Worm (Caenorhabditis elegans) whole organism, late embryonic: ENCODE measurements around the gene ZC239.21.

Source experiments
- C08G9.2 ChIP-seq: sonication (generic microtip); optimal IDR thresholded peaks from 2 replicates; lab custom pipeline; 2016; ENCODE audit warnings: mild to moderate bottlenecking, missing genetic modification characterization, moderate library complexity, missing compliant biosample characterization
- K09A11.1 ChIP-seq: sonication (generic microtip); optimal IDR thresholded peaks from 2 replicates; lab custom pipeline; 2017; ENCODE audit warnings: antibody characterized with exemption, mild to moderate bottlenecking, missing genetic modification characterization, missing compliant biosample characterization; ENCODE audit not compliant: insufficient read depth
- T23F11.4 ChIP-seq: fragments of 200-800 bp; sonication (Bioruptor generic); optimal IDR thresholded peaks from 2 replicates; lab custom pipeline; 2018; ENCODE audit warnings: mild to moderate bottlenecking, missing genetic modification characterization, missing compliant biosample characterization
- ama-1 ChIP-seq: fragments of 150-350 bp; optimal IDR thresholded peaks from 2 replicates; lab custom pipeline; 2014
- ceh-14 ChIP-seq: sonication (generic microtip); optimal IDR thresholded peaks from 2 replicates; lab custom pipeline; 2016; ENCODE audit warnings: missing genotype, missing genetic modification characterization, missing compliant biosample characterization
- ceh-18 ChIP-seq: sonication (generic microtip); optimal IDR thresholded peaks from 2 replicates; lab custom pipeline; 2016; ENCODE audit warnings: missing genetic modification characterization, missing compliant biosample characterization
- ceh-19 ChIP-seq: fragments of 200-800 bp; sonication (Bioruptor generic); optimal IDR thresholded peaks from 2 replicates; lab custom pipeline; 2018; ENCODE audit warnings: mild to moderate bottlenecking, missing genetic modification characterization, missing compliant biosample characterization
- ceh-31 ChIP-seq: sonication (generic microtip); optimal IDR thresholded peaks from 2 replicates; lab custom pipeline; 2016; ENCODE audit warnings: missing genetic modification characterization, missing compliant biosample characterization
- ceh-34 ChIP-seq: sonication (generic microtip); optimal IDR thresholded peaks from 2 replicates; lab custom pipeline; 2016; ENCODE audit warnings: mild to moderate bottlenecking, missing genetic modification characterization, missing compliant biosample characterization
- ceh-48 ChIP-seq: sonication (generic microtip); optimal IDR thresholded peaks from 2 replicates; lab custom pipeline; 2016; ENCODE audit warnings: missing genetic modification characterization, inconsistent platforms, missing compliant biosample characterization
- ceh-6 ChIP-seq: fragments of 200-800 bp; sonication (Bioruptor generic); optimal IDR thresholded peaks from 2 replicates; lab custom pipeline; 2018; ENCODE audit warnings: mild to moderate bottlenecking, missing genetic modification characterization, missing compliant biosample characterization
- ceh-9 ChIP-seq: sonication (generic microtip); optimal IDR thresholded peaks from 2 replicates; lab custom pipeline; 2016; ENCODE audit warnings: mild to moderate bottlenecking, missing genetic modification characterization, inconsistent platforms, missing compliant biosample characterization
- dmd-4 ChIP-seq: sonication (generic microtip); optimal IDR thresholded peaks from 2 replicates; lab custom pipeline; 2016; ENCODE audit warnings: borderline replicate concordance, missing genetic modification characterization, missing compliant biosample characterization
- dve-1 ChIP-seq: sonication (generic microtip); optimal IDR thresholded peaks from 2 replicates; lab custom pipeline; 2017; ENCODE audit warnings: antibody characterized with exemption, mild to moderate bottlenecking, missing genetic modification characterization, missing compliant biosample characterization
- ets-4 ChIP-seq: sonication (generic microtip); optimal IDR thresholded peaks from 2 replicates; lab custom pipeline; 2016; ENCODE audit warnings: missing genetic modification characterization, missing compliant biosample characterization
- fkh-6 ChIP-seq: sonication (generic microtip); optimal IDR thresholded peaks from 2 replicates; lab custom pipeline; 2016; ENCODE audit warnings: missing genetic modification characterization, missing compliant biosample characterization
- hlh-13 ChIP-seq: fragments of 200-800 bp; sonication (Bioruptor generic); optimal IDR thresholded peaks from 2 replicates; lab custom pipeline; 2018; ENCODE audit warnings: mild to moderate bottlenecking, missing genetic modification characterization, missing compliant biosample characterization
- hlh-15 ChIP-seq: sonication (generic microtip); optimal IDR thresholded peaks from 2 replicates; lab custom pipeline; 2016; ENCODE audit warnings: missing genetic modification characterization, missing compliant biosample characterization
- hlh-30 ChIP-seq: sonication (generic microtip); optimal IDR thresholded peaks from 2 replicates; lab custom pipeline; 2017; ENCODE audit warnings: antibody characterized with exemption, missing genetic modification characterization, missing compliant biosample characterization; ENCODE audit not compliant: insufficient read depth
- hlh-6 ChIP-seq: sonication (generic microtip); optimal IDR thresholded peaks from 2 replicates; lab custom pipeline; 2016; ENCODE audit warnings: missing genotype, missing genetic modification characterization, missing compliant biosample characterization
- hlh-8 ChIP-seq: sonication (generic microtip); optimal IDR thresholded peaks from 2 replicates; lab custom pipeline; 2016; ENCODE audit warnings: missing genotype, missing genetic modification characterization, missing compliant biosample characterization
- lin-11 ChIP-seq: fragments of 200-800 bp; sonication (Bioruptor generic); optimal IDR thresholded peaks from 2 replicates; lab custom pipeline; 2018; ENCODE audit warnings: mild to moderate bottlenecking, missing genetic modification characterization, missing compliant biosample characterization
- madf-2 ChIP-seq: sonication (generic microtip); optimal IDR thresholded peaks from 2 replicates; lab custom pipeline; 2017; ENCODE audit warnings: missing genetic modification characterization, missing compliant biosample characterization
- mec-3 ChIP-seq: sonication (generic microtip); optimal IDR thresholded peaks from 2 replicates; lab custom pipeline; 2016; ENCODE audit warnings: borderline replicate concordance, missing genetic modification characterization, missing compliant biosample characterization
- nfya-1 ChIP-seq: sonication (generic microtip); optimal IDR thresholded peaks from 2 replicates; lab custom pipeline; 2017; ENCODE audit warnings: missing genetic modification characterization, mild to moderate bottlenecking, missing compliant biosample characterization, antibody characterized with exemption, moderate library complexity
- nhr-11 ChIP-seq: fragments of 150-350 bp; optimal IDR thresholded peaks from 2 replicates; lab custom pipeline; 2014; ENCODE audit warnings: missing biosample characterization, missing genetic modification characterization
- pag-3 ChIP-seq: sonication (generic microtip); optimal IDR thresholded peaks from 2 replicates; lab custom pipeline; 2016; ENCODE audit warnings: missing compliant biosample characterization, missing genetic modification characterization, borderline replicate concordance
- pat-9 ChIP-seq: fragments of 200-800 bp; sonication (Bioruptor generic); optimal IDR thresholded peaks from 2 replicates; lab custom pipeline; 2018; ENCODE audit warnings: mild to moderate bottlenecking, missing genetic modification characterization, moderate library complexity, missing compliant biosample characterization
- pax-1 ChIP-seq: fragments of 150-350 bp; optimal IDR thresholded peaks from 2 replicates; lab custom pipeline; 2014; ENCODE audit warnings: missing biosample characterization, missing genetic modification characterization
- pha-4 ChIP-seq: fragments of 150-350 bp; optimal IDR thresholded peaks from 2 replicates; lab custom pipeline; 2018; ENCODE audit warnings: missing biosample characterization, missing genetic modification reagents, missing genetic modification characterization
- pqm-1 ChIP-seq: sonication (generic microtip); optimal IDR thresholded peaks from 2 replicates; lab custom pipeline; 2016; ENCODE audit warnings: missing genetic modification characterization, missing compliant biosample characterization
- sox-2 ChIP-seq: fragments of 200-800 bp; sonication (Bioruptor generic); IDR thresholded peaks from 2 replicates; pipeline ENCODE4 v1.3.6; 2022; ENCODE audit warnings: missing genetic modification reagents, missing genetic modification characterization, missing compliant biosample characterization
- sox-4 ChIP-seq: sonication (generic microtip); optimal IDR thresholded peaks from 2 replicates; lab custom pipeline; 2017; ENCODE audit warnings: mild to moderate bottlenecking, missing genetic modification characterization, inconsistent platforms, missing compliant biosample characterization
- syd-9 ChIP-seq: sonication (generic microtip); optimal IDR thresholded peaks from 2 replicates; lab custom pipeline; 2016; ENCODE audit warnings: mild to moderate bottlenecking, missing genetic modification characterization, moderate library complexity, missing compliant biosample characterization
- tbx-7 ChIP-seq: sonication (generic microtip); optimal IDR thresholded peaks from 2 replicates; lab custom pipeline; 2016; ENCODE audit warnings: missing genotype, missing genetic modification characterization, missing compliant biosample characterization
- ttx-3 ChIP-seq: sonication (generic microtip); optimal IDR thresholded peaks from 2 replicates; lab custom pipeline; 2016; ENCODE audit warnings: missing genetic modification reagents, missing genetic modification characterization, missing compliant biosample characterization
- unc-42 ChIP-seq: sonication (generic microtip); optimal IDR thresholded peaks from 2 replicates; lab custom pipeline; 2016; ENCODE audit warnings: missing genotype, missing genetic modification characterization, missing compliant biosample characterization
- unc-55 ChIP-seq: sonication (generic microtip); optimal IDR thresholded peaks from 2 replicates; lab custom pipeline; 2017; ENCODE audit warnings: missing biosample characterization, missing genetic modification reagents, missing genetic modification characterization
- unc-86 ChIP-seq: sonication (generic microtip); optimal IDR thresholded peaks from 2 replicates; lab custom pipeline; 2016; ENCODE audit warnings: missing genetic modification characterization, missing compliant biosample characterization
- ztf-16 ChIP-seq: sonication (generic microtip); optimal IDR thresholded peaks from 2 replicates; lab custom pipeline; 2017; ENCODE audit warnings: missing genetic modification characterization, missing compliant biosample characterization

The ZC239.21 gene

ce11 chrII:3206423-3206989, at the start of gene ZC239.21, which contains the start of gene ZC239.20:
Gene ZC239.21, plus strand, starts transcription at chrII:3206939.
Gene ZC239.20, minus strand, starts transcription at chrII:3206523.
- TF ChIP-seq sox-4 (tag; lab: Kevin White, UChicago) (no peak), hlh-6 (no peak), pag-3 (tag; lab: Kevin White, UChicago) (no peak), ceh-14 (tag; lab: Kevin White, UChicago) (no peak), pha-4 (tag; lab: Kevin White, UChicago) (no peak), K09A11.1 (tag; lab: Kevin White, UChicago) (no peak), T23F11.4 (GFP tag; lab: Kevin White, UChicago) (no peak), ets-4 (tag; lab: Kevin White, UChicago) (no peak), ttx-3 (no peak), fkh-6 (tag; lab: Kevin White, UChicago) (no peak), unc-55 (GFP tag; lab: Kevin White, UChicago) (no peak), ceh-6 (GFP tag; lab: Kevin White, UChicago) (no peak), hlh-30 (tag; lab: Kevin White, UChicago) (no peak), lin-11 (no peak), pqm-1 (no peak)

- TF ChIP-seq hlh-6 (no peak), ceh-31 (no peak), nhr-11 (tag; lab: Kevin White, UChicago) (no peak), pax-1 (tag; lab: Kevin White, UChicago) (no peak), hlh-8 (no peak), ceh-18 (tag; lab: Kevin White, UChicago) (no peak), fkh-6 (tag; lab: Kevin White, UChicago) (no peak), dmd-4 (no peak), ama-1 (lab: Kevin White, UChicago) (no peak), sox-4 (tag; lab: Kevin White, UChicago) (no peak), ceh-48 (tag; lab: Kevin White, UChicago) (no peak), ttx-3 (no peak), T23F11.4 (GFP tag; lab: Kevin White, UChicago) (no peak)
- TF ChIP-seq, all 69 proteins: peak for 0
Measured at ce11 chrII:3158985-3159384, 47.8 kb upstream of the ZC239.21 start, which contains the start of gene sri-34. Gene sri-34, minus strand, starts transcription at chrII:3159085.

- TF ChIP-seq pat-9 (tag; lab: Kevin White, UChicago): no peak
- no peak for TF ChIP-seq madf-2 (tag; lab: Kevin White, UChicago)
- no peak for TF ChIP-seq tbx-7 (tag; lab: Kevin White, UChicago)
- TF ChIP-seq C08G9.2: no peak
- no peak for TF ChIP-seq unc-86 (tag; lab: Kevin White, UChicago)
- no peak for TF ChIP-seq ceh-19
- TF ChIP-seq ama-1 (lab: Kevin White, UChicago): no peak
- no peak for TF ChIP-seq sox-4 (tag; lab: Kevin White, UChicago)
- no peak for TF ChIP-seq hlh-6
- TF ChIP-seq syd-9 (tag; lab: Kevin White, UChicago): no peak
- TF ChIP-seq sox-2 (GFP tag; lab: Robert Waterston, UW): no peak
- TF ChIP-seq ceh-34 (tag; lab: Kevin White, UChicago): no peak
- TF ChIP-seq ceh-9 (tag; lab: Kevin White, UChicago): no peak
- TF ChIP-seq hlh-15 (tag; lab: Kevin White, UChicago): no peak
- TF ChIP-seq ztf-16 (tag; lab: Kevin White, UChicago): no peak
- no peak for TF ChIP-seq dve-1
Measured at ce11 chrII:3170089-3170488, 36.6 kb upstream of the ZC239.21 start, which contains the start of gene fbxc-55. Gene fbxc-55, minus strand, starts transcription at chrII:3170189.

ce11 chrII:3172176-3172575, 34.6 kb upstream of the ZC239.21 start, which contains the start of gene Y27F2A.10:
Gene Y27F2A.10, minus strand, starts transcription at chrII:3172276.
- no peak for TF ChIP-seq hlh-13 (GFP tag; lab: Kevin White, UChicago)
- TF ChIP-seq pqm-1: no peak
- TF ChIP-seq mec-3: no peak
- TF ChIP-seq unc-42 (tag; lab: Kevin White, UChicago): no peak
- no peak for TF ChIP-seq nfya-1 (tag; lab: Kevin White, UChicago)
- no peak for TF ChIP-seq ceh-14 (tag; lab: Kevin White, UChicago)
